Worm (Caenorhabditis elegans): ENCODE data around the gene T09F5.10.
A peak's percentile ranks its signal among the peaks of the same experiment; 100 is the strongest.

Gene T09F5.10

DNA sequence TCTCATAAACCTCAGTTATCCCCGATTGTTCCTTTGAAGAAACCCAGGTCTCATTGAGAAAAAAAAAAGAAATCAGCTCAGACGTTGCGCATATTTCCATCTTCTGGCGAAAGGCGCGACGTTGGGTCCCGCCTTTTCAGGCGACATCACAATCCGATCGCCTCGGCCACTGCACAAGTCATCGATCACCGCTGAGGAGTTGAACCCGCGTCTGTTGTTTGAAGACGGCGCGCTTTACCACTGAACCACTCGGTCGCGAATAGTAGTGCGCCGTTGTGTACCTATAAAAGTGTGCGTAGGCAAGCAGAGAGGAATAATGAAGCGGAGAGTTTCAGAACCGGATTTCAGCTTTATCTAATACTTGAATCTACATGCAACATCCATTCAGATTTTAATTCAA lies 11.0 kb downstream of the T09F5.10 start, which contains the start of gene Y75B12B.11 (continued):
- TF ChIP-seq ctbp-1 (GFP tag; IDR thresholded peaks at IDR 0.05) (peak; percentile 93), spr-1 (tag; optimal IDR thresholded peaks at IDR 0.05) (peak; percentile 95), unc-62 (GFP tag; optimal IDR thresholded peaks at IDR 0.05 in 1 of 2) (no peak), unc-62 (tag; optimal IDR thresholded peaks at IDR 0.05) (no peak), R02D3.7 (tag; optimal IDR thresholded peaks at IDR 0.05) (no peak), daf-8 (GFP tag; IDR thresholded peaks at IDR 0.05) (peak; percentile 91), F37D6.2 (tag; optimal IDR thresholded peaks at IDR 0.05) (peak; percentile 72), ceh-32 (tag; optimal IDR thresholded peaks at IDR 0.05; ENCODE audit: poor library complexity) (peak; percentile 65), nhr-77 (tag; optimal IDR thresholded peaks at IDR 0.05) (peak; percentile 58), dmd-6 (GFP tag; IDR thresholded peaks at IDR 0.05) (peak; percentile 80), mdt-29 (GFP tag; IDR thresholded peaks at IDR 0.05) (peak; percentile 79), nhr-41 (GFP tag; IDR thresholded peaks at IDR 0.05) (peak; percentile 92), ces-1 (GFP tag; optimal IDR thresholded peaks at IDR 0.05) (no peak), ama-1 (optimal IDR thresholded peaks at IDR 0.05) (peak; percentile 82), nhr-237 (tag; optimal IDR thresholded peaks at IDR 0.05) (no peak), hif-1 (tag; optimal IDR thresholded peaks at IDR 0.05) (peak; percentile 39 to 66), php-3 (GFP tag; IDR thresholded peaks at IDR 0.05) (peak; percentile 93), aly-2 (tag; optimal IDR thresholded peaks at IDR 0.05) (peak; percentile 92), nhr-25 (tag; optimal IDR thresholded peaks at IDR 0.05; ENCODE audit: borderline replicate concordance, insufficient read depth) (peak; percentile 45), fkh-10 (GFP tag; optimal IDR thresholded peaks at IDR 0.05) (no peak), tra-1 (GFP tag; IDR thresholded peaks at IDR 0.05) (peak; percentile 95), daf-19 (GFP tag; conservative IDR thresholded peaks at IDR 0.05) (peak; percentile 90), nhr-6 (tag; optimal IDR thresholded peaks at IDR 0.05) (peak; percentile 96), jun-1 (tag; optimal IDR thresholded peaks at IDR 0.05) (peak; percentile 57), nhr-10 (tag; optimal IDR thresholded peaks at IDR 0.05) (peak; percentile 39), madf-5 (GFP tag; IDR thresholded peaks at IDR 0.05) (peak; percentile 88 to 90), pqm-1 (tag; optimal IDR thresholded peaks at IDR 0.05) (peak; percentile 7), zip-11 (GFP tag; IDR thresholded peaks at IDR 0.05) (peak; percentile 88), nhr-111 (GFP tag; optimal IDR thresholded peaks at IDR 0.05) (peak; percentile 98), attf-4 (tag; optimal IDR thresholded peaks at IDR 0.05) (no peak), D1046.2 (GFP tag; IDR thresholded peaks at IDR 0.05) (peak; percentile 96), dpl-1 (GFP tag; optimal IDR thresholded peaks at IDR 0.05) (peak; percentile 68), lin-13 (GFP tag; optimal IDR thresholded peaks at IDR 0.05) (peak; percentile 93), mep-1 (tag; optimal IDR thresholded peaks at IDR 0.05) (peak; percentile 92), F49E8.2 (tag; optimal IDR thresholded peaks at IDR 0.05; ENCODE audit: borderline replicate concordance) (peak; percentile 96), lin-29 (GFP tag; IDR thresholded peaks at IDR 0.05) (peak; percentile 85), spr-3 (GFP tag; optimal IDR thresholded peaks at IDR 0.05) (peak; percentile 93), ZK546.5 (tag; optimal IDR thresholded peaks at IDR 0.05) (no peak), tag-97 (GFP tag; IDR thresholded peaks at IDR 0.05) (no peak), saeg-2 (GFP tag; IDR thresholded peaks at IDR 0.05) (peak; percentile 92), nhr-42 (GFP tag; IDR thresholded peaks at IDR 0.05) (peak; percentile 91), mdl-1 (tag; optimal IDR thresholded peaks at IDR 0.05) (no peak), ceh-82 (tag; optimal IDR thresholded peaks at IDR 0.05) (no peak), F44E2.7 (GFP tag; IDR thresholded peaks at IDR 0.05) (peak; percentile 98), sdz-12 (GFP tag; optimal IDR thresholded peaks at IDR 0.05) (peak; percentile 91), nhr-11 (tag; optimal IDR thresholded peaks at IDR 0.05) (peak; percentile 55), ZK337.2 (GFP tag; IDR thresholded peaks at IDR 0.05) (peak; percentile 89), F10B5.3 (tag; optimal IDR thresholded peaks at IDR 0.05) (peak; percentile 85), daf-12 (tag; optimal IDR thresholded peaks at IDR 0.05) (no peak), nhr-48 (tag; optimal IDR thresholded peaks at IDR 0.05) (peak; percentile 83), lir-3 (tag; optimal IDR thresholded peaks at IDR 0.05) (peak; percentile 88), lin-39 (tag; optimal IDR thresholded peaks at IDR 0.05) (no peak), ceh-62 (tag; optimal IDR thresholded peaks at IDR 0.05) (no peak)
